Worm (Caenorhabditis elegans) whole organism, early embryonic: Measurements from ENCODE around the gene ttr-28.

ENCODE experiments used
- ama-1 ChIP-seq: fragments of 150-350 bp; optimal IDR thresholded peaks from 2 replicates; lab custom pipeline; 2014
- ceh-13 ChIP-seq: fragments of 200-800 bp; sonication (Bioruptor generic); optimal IDR thresholded peaks from 2 replicates; lab custom pipeline; 2018; ENCODE audit warnings: mild to moderate bottlenecking, missing genetic modification characterization, missing compliant biosample characterization
- ceh-36 ChIP-seq: sonication (generic microtip); optimal IDR thresholded peaks from 2 replicates; lab custom pipeline; 2016; ENCODE audit warnings: missing genetic modification characterization, inconsistent platforms, missing compliant biosample characterization
- ets-7 ChIP-seq: sonication (generic microtip); optimal IDR thresholded peaks from 2 replicates; lab custom pipeline; 2016; ENCODE audit warnings: missing genotype, missing genetic modification characterization, missing compliant biosample characterization
- flt-1 ChIP-seq: fragments of 200-800 bp; sonication (Bioruptor generic); IDR thresholded peaks from 2 replicates; pipeline ENCODE4 v1.3.6; 2022; ENCODE audit warnings: missing genetic modification characterization, missing compliant biosample characterization
- pes-1 ChIP-seq: fragments of 200-800 bp; sonication (Bioruptor generic); IDR thresholded peaks from 2 replicates; pipeline ENCODE4 v1.3.6; 2022; ENCODE audit warnings: missing genetic modification reagents, missing genetic modification characterization, missing compliant biosample characterization
- sea-1 ChIP-seq: fragments of 200-800 bp; sonication (Bioruptor generic); conservative IDR thresholded peaks from 2 replicates; pipeline ENCODE4 v1.3.6; 2022; ENCODE audit warnings: missing genetic modification characterization, missing compliant biosample characterization
- tbx-37 ChIP-seq: fragments of 200-800 bp; sonication (Bioruptor generic); conservative IDR thresholded peaks from 2 replicates; pipeline ENCODE4 v1.3.6; 2022; ENCODE audit warnings: missing genetic modification reagents, missing genetic modification characterization, missing compliant biosample characterization
- tra-4 ChIP-seq: sonication (generic microtip); optimal IDR thresholded peaks from 2 replicates; lab custom pipeline; 2017; ENCODE audit warnings: missing genetic modification characterization, missing compliant biosample characterization

ce11 chrV:12941797-12942474, 37.0 kb upstream of the ttr-28 start, which contains the start of gene T16G1.4:
- TF ChIP-seq ceh-13 (GFP tag; lab: Kevin White, UChicago) (no peak), tra-4 (tag; lab: Kevin White, UChicago) (no peak), ets-7 (tag; lab: Kevin White, UChicago) (no peak), pes-1 (GFP tag; lab: Robert Waterston, UW) (no peak), ama-1 (no peak), flt-1 (GFP tag; lab: Robert Waterston, UW) (no peak), ceh-36 (tag; lab: Kevin White, UChicago) (no peak), sea-1 (no peak), tbx-37 (GFP tag; lab: Robert Waterston, UW) (no peak)
